Comparison of ENCODE assay signal across 5 fruit fly cellular contexts in the genomic region with DNA sequence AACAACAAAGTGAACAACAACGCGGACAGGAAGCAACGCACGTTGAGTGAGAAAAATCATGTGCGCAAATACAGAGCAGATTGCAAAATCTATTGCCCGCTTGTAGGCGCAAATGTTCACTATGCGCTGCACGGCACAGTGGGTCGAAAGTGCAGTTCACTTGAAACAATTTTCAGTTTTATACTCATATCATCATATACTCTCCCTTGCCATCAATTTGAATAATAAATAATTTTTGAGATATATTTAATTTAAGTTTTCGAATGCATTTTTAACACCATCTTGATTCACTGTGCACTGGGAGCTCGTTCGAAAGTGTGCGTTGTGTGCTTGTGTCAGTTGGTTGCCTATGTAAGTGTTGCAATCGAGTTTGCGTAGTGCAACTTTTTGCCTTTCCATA.
TF ChIP-seq lines count a peak whose summit lies in the region.

No protein-coding gene starts in this region.

- TF ChIP-seq CTCF in whole organism, embryonic (GFP tag; optimal IDR thresholded peaks at IDR 0.05; lab: Kevin White, UChicago), result no peak

TF ChIP-seq in whole organism, adult, 20 proteins besides CTCF, POLR2A, EP300 and RAD21:
- TF ChIP-seq CG12768 (GFP tag; optimal IDR thresholded peaks at IDR 0.05; lab: Kevin White, UChicago) (peak; percentile 3), CG7045 (GFP tag; optimal IDR thresholded peaks at IDR 0.05; lab: Kevin White, UChicago) (peak; percentile 75), toe (GFP tag; optimal IDR thresholded peaks at IDR 0.05; lab: Kevin White, UChicago) (peak; percentile 40), CG7101 (tag; optimal IDR thresholded peaks at IDR 0.05; lab: Kevin White, UChicago) (peak; percentile 56), kay (GFP tag; lab: Kevin White, UChicago; ENCODE audit: borderline replicate concordance) (peak; percentile 41), CG14711 (tag; optimal IDR thresholded peaks at IDR 0.05; lab: Kevin White, UChicago) (peak; percentile 19), CG5204 (GFP tag; optimal IDR thresholded peaks at IDR 0.05; lab: Kevin White, UChicago) (peak; percentile 23), CG33017 (tag; optimal IDR thresholded peaks at IDR 0.05; lab: Kevin White, UChicago) (peak; percentile 65), bab1 (GFP tag; optimal IDR thresholded peaks at IDR 0.05; lab: Kevin White, UChicago) (no peak), Mnt (GFP tag; optimal IDR thresholded peaks at IDR 0.05; lab: Kevin White, UChicago) (no peak)

TF ChIP-seq in whole organism, embryonic, 481 proteins besides CTCF, POLR2A, EP300 and RAD21 (continues in another document):
- TF ChIP-seq bsh (GFP tag; optimal IDR thresholded peaks at IDR 0.05; lab: Kevin White, UChicago), result peak in 1 of 2 experiments; percentile 84
- TF ChIP-seq CG13296 (GFP tag; optimal IDR thresholded peaks at IDR 0.05; lab: Kevin White, UChicago), result no peak
- TF ChIP-seq eyg (GFP tag; optimal IDR thresholded peaks at IDR 0.05; lab: Kevin White, UChicago), result no peak
- TF ChIP-seq CG3838 (GFP tag; optimal IDR thresholded peaks at IDR 0.05; lab: Kevin White, UChicago), result peak; percentile 38
- peak; percentile 35 for TF ChIP-seq CG15479 (GFP tag; optimal IDR thresholded peaks at IDR 0.05; lab: Kevin White, UChicago)
- TF ChIP-seq CG1024 (GFP tag; IDR thresholded peaks at IDR 0.05; lab: Robert Waterston, UW), result peak; percentile 62; the same call in 1 of the 2 replicates
- peak; percentile 66; the same call in 2 of the 3 replicates for TF ChIP-seq dysf (GFP tag; IDR thresholded peaks at IDR 0.05; lab: Robert Waterston, UW)
- TF ChIP-seq aop (GFP tag; IDR thresholded peaks at IDR 0.05; lab: Robert Waterston, UW), result peak; percentile 44; the same call in 1 of the 2 replicates
- TF ChIP-seq stwl (tag; optimal IDR thresholded peaks at IDR 0.05; lab: Kevin White, UChicago), result no peak
- TF ChIP-seq lola (GFP tag; optimal IDR thresholded peaks at IDR 0.05; lab: Kevin White, UChicago), result peak in 1 of 3 experiments; percentile 79
- peak; percentile 18 for TF ChIP-seq Deaf1 (tag; optimal IDR thresholded peaks at IDR 0.05; lab: Kevin White, UChicago)
- TF ChIP-seq CG10959 (GFP tag; IDR thresholded peaks at IDR 0.05; lab: Robert Waterston, UW), result peak; percentile 93
- peak; percentile 82; the same call in 2 of the 3 replicates for TF ChIP-seq ken (GFP tag; IDR thresholded peaks at IDR 0.05; lab: Robert Waterston, UW)
- TF ChIP-seq Usf (GFP tag; optimal IDR thresholded peaks at IDR 0.05; lab: Kevin White, UChicago), result peak; percentile 61
- TF ChIP-seq CG9817 (tag; optimal IDR thresholded peaks at IDR 0.05; lab: Kevin White, UChicago), result peak; percentile 54
- no peak for TF ChIP-seq NK7.1 (GFP tag; optimal IDR thresholded peaks at IDR 0.05; lab: Kevin White, UChicago)
- TF ChIP-seq CG9727 (GFP tag; optimal IDR thresholded peaks at IDR 0.05; lab: Kevin White, UChicago), result peak; percentile 64
- peak; percentile 90 for TF ChIP-seq CG30431 (GFP tag; optimal IDR thresholded peaks at IDR 0.05; lab: Kevin White, UChicago)

TF ChIP-seq in whole organism, prepupa, 60 proteins besides CTCF, POLR2A, EP300 and RAD21 (continues in another document):
- TF ChIP-seq CG8119 (GFP tag; IDR thresholded peaks at IDR 0.05; lab: Robert Waterston, UW), result peak; percentile 85
- TF ChIP-seq fd59A (GFP tag; optimal IDR thresholded peaks at IDR 0.05; lab: Kevin White, UChicago), result peak; percentile 69
- peak; percentile 31 to 72 for TF ChIP-seq ss (GFP tag; optimal IDR thresholded peaks at IDR 0.05; lab: Kevin White, UChicago)
- TF ChIP-seq Sox14 (GFP tag; optimal IDR thresholded peaks at IDR 0.05; lab: Kevin White, UChicago), result peak; percentile 71
- TF ChIP-seq CG1621 (tag; optimal IDR thresholded peaks at IDR 0.05; lab: Kevin White, UChicago), result peak; percentile 83
- peak; percentile 54 for TF ChIP-seq Eip75B (GFP tag; optimal IDR thresholded peaks at IDR 0.05; lab: Kevin White, UChicago)
- TF ChIP-seq CG10631 (GFP tag; optimal IDR thresholded peaks at IDR 0.05; lab: Kevin White, UChicago), result peak; percentile 75
- TF ChIP-seq CG32006 (GFP tag; optimal IDR thresholded peaks at IDR 0.05; lab: Kevin White, UChicago), result peak; percentile 84
- TF ChIP-seq eg (GFP tag; IDR thresholded peaks at IDR 0.05; lab: Robert Waterston, UW), result peak; percentile 90
- TF ChIP-seq Hr39 (GFP tag; optimal IDR thresholded peaks at IDR 0.05; lab: Kevin White, UChicago), result peak; percentile 66
- TF ChIP-seq dac (GFP tag; optimal IDR thresholded peaks at IDR 0.05; lab: Kevin White, UChicago), result peak; percentile 72
- peak; percentile 71 for TF ChIP-seq esn (GFP tag; optimal IDR thresholded peaks at IDR 0.05; lab: Kevin White, UChicago)
- TF ChIP-seq Gug (GFP tag; IDR thresholded peaks at IDR 0.05; lab: Robert Waterston, UW), result peak; percentile 80
- peak; percentile 68 for TF ChIP-seq CG6276 (GFP tag; optimal IDR thresholded peaks at IDR 0.05; lab: Kevin White, UChicago)
- TF ChIP-seq CG34406 (GFP tag; optimal IDR thresholded peaks at IDR 0.05; lab: Kevin White, UChicago), result peak; percentile 61
- peak; percentile 75 for TF ChIP-seq Ets96B (tag; optimal IDR thresholded peaks at IDR 0.05; lab: Kevin White, UChicago)
- TF ChIP-seq dsx (GFP tag; optimal IDR thresholded peaks at IDR 0.05; lab: Kevin White, UChicago; ENCODE audit: poor library complexity, severe bottlenecking), result peak; percentile 60
- peak; percentile 64 for TF ChIP-seq Smox (GFP tag; optimal IDR thresholded peaks at IDR 0.05; lab: Kevin White, UChicago)
- TF ChIP-seq CG7368 (GFP tag; optimal IDR thresholded peaks at IDR 0.05; lab: Kevin White, UChicago), result peak; percentile 35

TF ChIP-seq in whole organism, pupa, 21 proteins besides CTCF, POLR2A, EP300 and RAD21:
- TF ChIP-seq CG4496 (GFP tag; IDR thresholded peaks at IDR 0.05; lab: Robert Waterston, UW) (peak; percentile 91), CG8159 (tag; optimal IDR thresholded peaks at IDR 0.05; lab: Kevin White, UChicago) (peak; percentile 70), Pif1A (GFP tag; optimal IDR thresholded peaks at IDR 0.05; lab: Kevin White, UChicago) (peak; percentile 67), CG15710 (tag; optimal IDR thresholded peaks at IDR 0.05; lab: Kevin White, UChicago) (peak; percentile 78), CG32121 (GFP tag; IDR thresholded peaks at IDR 0.05; lab: Robert Waterston, UW) (no peak; the same call in 1 of the 2 replicates), D1 (tag; optimal IDR thresholded peaks at IDR 0.05; lab: Kevin White, UChicago) (no peak), CG10348 (GFP tag; IDR thresholded peaks at IDR 0.05; lab: Robert Waterston, UW) (peak; percentile 29; the same call in 1 of the 2 replicates), CG9948 (tag; optimal IDR thresholded peaks at IDR 0.05; lab: Kevin White, UChicago) (peak; percentile 64), Snoo (tag; optimal IDR thresholded peaks at IDR 0.05; lab: Kevin White, UChicago) (peak; percentile 61), gl (tag; optimal IDR thresholded peaks at IDR 0.05; lab: Kevin White, UChicago) (peak; percentile 47), CG8301 (tag; optimal IDR thresholded peaks at IDR 0.05; lab: Kevin White, UChicago) (peak; percentile 72), fd96Ca (GFP tag; IDR thresholded peaks at IDR 0.05; lab: Robert Waterston, UW) (peak; percentile 89), CG17806 (tag; optimal IDR thresholded peaks at IDR 0.05; lab: Kevin White, UChicago) (peak; percentile 69), CG13204 (GFP tag; optimal IDR thresholded peaks at IDR 0.05; lab: Kevin White, UChicago) (peak; percentile 15), CG14655 (GFP tag; optimal IDR thresholded peaks at IDR 0.05; lab: Kevin White, UChicago) (peak; percentile 76), Pif1B (GFP tag; optimal IDR thresholded peaks at IDR 0.05; lab: Kevin White, UChicago) (peak; percentile 72), CG34367 (tag; optimal IDR thresholded peaks at IDR 0.05; lab: Kevin White, UChicago) (peak; percentile 73), EcR (GFP tag; optimal IDR thresholded peaks at IDR 0.05; lab: Kevin White, UChicago) (no peak), rn (GFP tag; IDR thresholded peaks at IDR 0.05; lab: Robert Waterston, UW) (peak; percentile 51), CG12605 (GFP tag; IDR thresholded peaks at IDR 0.05; lab: Robert Waterston, UW) (peak; percentile 82), Ets98B (GFP tag; IDR thresholded peaks at IDR 0.05; lab: Robert Waterston, UW) (peak; percentile 86)

TF ChIP-seq in whole organism, wandering third instar larva, 38 proteins besides CTCF, POLR2A, EP300 and RAD21 (continues in another document):
- TF ChIP-seq fru (GFP tag; optimal IDR thresholded peaks at IDR 0.05; lab: Kevin White, UChicago) (peak; percentile 47), Abd-B (GFP tag; optimal IDR thresholded peaks at IDR 0.05; lab: Kevin White, UChicago) (no peak), Hnf4 (GFP tag; optimal IDR thresholded peaks at IDR 0.05; lab: Kevin White, UChicago) (peak; percentile 31), psq (GFP tag; optimal IDR thresholded peaks at IDR 0.05; lab: Kevin White, UChicago) (peak; percentile 22), Mio (GFP tag; optimal IDR thresholded peaks at IDR 0.05; lab: Kevin White, UChicago) (no peak), CrebA (GFP tag; optimal IDR thresholded peaks at IDR 0.05; lab: Kevin White, UChicago; ENCODE audit: borderline replicate concordance) (no peak), Vsx2 (GFP tag; optimal IDR thresholded peaks at IDR 0.05; lab: Kevin White, UChicago; ENCODE audit: partially characterized antibody) (no peak), dl (GFP tag; optimal IDR thresholded peaks at IDR 0.05; lab: Kevin White, UChicago; ENCODE audit: insufficient read depth in 1 of 2, partially characterized antibody in 2 of 2) (no peak), CG9705 (GFP tag; optimal IDR thresholded peaks at IDR 0.05; lab: Kevin White, UChicago) (no peak), Hr78 (GFP tag; optimal IDR thresholded peaks at IDR 0.05; lab: Kevin White, UChicago) (no peak), dmrt93B (GFP tag; optimal IDR thresholded peaks at IDR 0.05; lab: Kevin White, UChicago) (peak; percentile 12), N (GFP tag; optimal IDR thresholded peaks at IDR 0.05; lab: Kevin White, UChicago) (no peak), woc (GFP tag; optimal IDR thresholded peaks at IDR 0.05; lab: Kevin White, UChicago) (no peak), ey (GFP tag; optimal IDR thresholded peaks at IDR 0.05; lab: Kevin White, UChicago) (peak; percentile 42), brk (GFP tag; optimal IDR thresholded peaks at IDR 0.05; lab: Kevin White, UChicago) (peak; percentile 19), Rel (GFP tag; optimal IDR thresholded peaks at IDR 0.05; lab: Kevin White, UChicago) (no peak), Rel (tag; optimal IDR thresholded peaks at IDR 0.05; lab: Kevin White, UChicago) (no peak), sv (GFP tag; optimal IDR thresholded peaks at IDR 0.05; lab: Kevin White, UChicago) (peak; percentile 60), lola (GFP tag; optimal IDR thresholded peaks at IDR 0.05; lab: Kevin White, UChicago) (no peak), GATAd (GFP tag; optimal IDR thresholded peaks at IDR 0.05; lab: Kevin White, UChicago) (no peak), CG32264 (GFP tag; optimal IDR thresholded peaks at IDR 0.05; lab: Kevin White, UChicago) (no peak), br (GFP tag; optimal IDR thresholded peaks at IDR 0.05; lab: Kevin White, UChicago) (peak; percentile 50), rgr (GFP tag; optimal IDR thresholded peaks at IDR 0.05; lab: Kevin White, UChicago) (peak; percentile 5), HLH106 (tag; optimal IDR thresholded peaks at IDR 0.05; lab: Kevin White, UChicago) (peak; percentile 42)
